Worm (Caenorhabditis elegans) whole organism, midembryonic: ENCODE results near the gene srw-44.

Experiments used
- T22C8.4 ChIP-seq: fragments of 200-800 bp; sonication (Bioruptor generic); IDR thresholded peaks from 2 replicates; pipeline ENCODE4 v1.3.6; 2022; ENCODE audit warnings: missing genetic modification characterization, missing compliant biosample characterization
- cog-1 ChIP-seq: sonication (generic microtip); optimal IDR thresholded peaks from 2 replicates; lab custom pipeline; 2016; ENCODE audit warnings: missing genetic modification characterization, missing compliant biosample characterization
- flt-1 ChIP-seq: fragments of 200-800 bp; sonication (Bioruptor generic); IDR thresholded peaks from 2 replicates; pipeline ENCODE4 v1.3.6; 2022; ENCODE audit warnings: missing genetic modification characterization, missing compliant biosample characterization
- klf-2 ChIP-seq: fragments of 200-800 bp; sonication (Bioruptor generic); conservative IDR thresholded peaks from 2 replicates; pipeline ENCODE4 v1.3.6; 2022; ENCODE audit warnings: missing genetic modification reagents, missing genetic modification characterization, missing compliant biosample characterization
- med-1 ChIP-seq: sonication (generic microtip); optimal IDR thresholded peaks from 2 replicates; lab custom pipeline; 2017; ENCODE audit warnings: missing genetic modification characterization, mild to moderate bottlenecking, missing compliant biosample characterization, antibody characterized with exemption, missing genetic modification reagents; ENCODE audit not compliant: insufficient read depth
- ref-1 ChIP-seq: fragments of 200-800 bp; sonication (Bioruptor generic); conservative IDR thresholded peaks from 2 replicates; pipeline ENCODE4 v1.3.6; 2022; ENCODE audit warnings: missing genetic modification reagents, missing genetic modification characterization, missing compliant biosample characterization
- tab-1 ChIP-seq: fragments of 200-800 bp; sonication (Bioruptor generic); IDR thresholded peaks from 2 replicates; pipeline ENCODE4 v1.3.6; 2022; ENCODE audit warnings: missing genetic modification characterization, missing compliant biosample characterization
- ztf-23 ChIP-seq: fragments of 200-800 bp; sonication (Bioruptor generic); IDR thresholded peaks from 2 replicates; pipeline ENCODE4 v1.3.6; 2022; ENCODE audit warnings: missing genetic modification reagents, missing genetic modification characterization, missing compliant biosample characterization
- ztf-29 ChIP-seq: fragments of 200-800 bp; sonication (Bioruptor generic); IDR thresholded peaks from 2 replicates; pipeline ENCODE4 v1.3.6; 2022; ENCODE audit warnings: missing genetic modification reagents, missing genetic modification characterization, missing compliant biosample characterization

Gene srw-44

ce11 chrV:16697178-16697577, 17.1 kb downstream of the srw-44 start, which contains the start of gene srw-41:
Gene srw-41 (plus strand): TSS chrV:16697478.
- TF ChIP-seq tab-1 (GFP tag; lab: Robert Waterston, UW) (no peak), cog-1 (tag; lab: Kevin White, UChicago) (no peak), T22C8.4 (GFP tag; lab: Robert Waterston, UW) (no peak), ref-1 (GFP tag; lab: Robert Waterston, UW) (no peak), klf-2 (GFP tag; lab: Robert Waterston, UW) (no peak), flt-1 (GFP tag; lab: Robert Waterston, UW) (no peak), med-1 (GFP tag; lab: Kevin White, UChicago) (no peak), ztf-29 (GFP tag; lab: Robert Waterston, UW) (no peak), ztf-23 (GFP tag; lab: Robert Waterston, UW) (no peak)

- TF ChIP-seq flt-1 (GFP tag; lab: Robert Waterston, UW) = peak; percentile 73; the same call in 1 of the 2 replicates
- TF ChIP-seq ztf-23 (GFP tag; lab: Robert Waterston, UW) = peak; percentile 67
- TF ChIP-seq ref-1 (GFP tag; lab: Robert Waterston, UW) = no peak
Measured at ce11 chrV:16699752-16700259, 19.7 kb downstream of the srw-44 start, which contains the start of gene Y70C5C.1. Gene Y70C5C.1 (plus strand): TSS chrV:16700209.

- no peak for TF ChIP-seq ref-1 (GFP tag; lab: Robert Waterston, UW)
- TF ChIP-seq ztf-29 (GFP tag; lab: Robert Waterston, UW) = no peak
- no peak for TF ChIP-seq flt-1 (GFP tag; lab: Robert Waterston, UW)
- TF ChIP-seq cog-1 (tag; lab: Kevin White, UChicago) = no peak
- TF ChIP-seq T22C8.4 (GFP tag; lab: Robert Waterston, UW) = no peak
- TF ChIP-seq tab-1 (GFP tag; lab: Robert Waterston, UW) = no peak
- no peak for TF ChIP-seq med-1 (GFP tag; lab: Kevin White, UChicago)
- no peak for TF ChIP-seq ztf-23 (GFP tag; lab: Robert Waterston, UW)
- no peak for TF ChIP-seq klf-2 (GFP tag; lab: Robert Waterston, UW)
Measured at ce11 chrV:16706549-16706948, 26.5 kb downstream of the srw-44 start, which contains the start of gene clec-9. Gene clec-9 (minus strand): TSS chrV:16706649.

- TF ChIP-seq tab-1 (GFP tag; lab: Robert Waterston, UW) = no peak
- no peak for TF ChIP-seq ref-1 (GFP tag; lab: Robert Waterston, UW)
- no peak for TF ChIP-seq flt-1 (GFP tag; lab: Robert Waterston, UW)
- no peak for TF ChIP-seq med-1 (GFP tag; lab: Kevin White, UChicago)
- no peak for TF ChIP-seq ztf-29 (GFP tag; lab: Robert Waterston, UW)
- TF ChIP-seq T22C8.4 (GFP tag; lab: Robert Waterston, UW) = no peak
- no peak for TF ChIP-seq klf-2 (GFP tag; lab: Robert Waterston, UW)
- TF ChIP-seq cog-1 (tag; lab: Kevin White, UChicago) = no peak
- TF ChIP-seq ztf-23 (GFP tag; lab: Robert Waterston, UW) = no peak
Measured at ce11 chrV:16713797-16714196, 33.7 kb downstream of the srw-44 start.

- TF ChIP-seq ztf-29 (GFP tag; lab: Robert Waterston, UW) (no peak), ref-1 (GFP tag; lab: Robert Waterston, UW) (no peak), flt-1 (GFP tag; lab: Robert Waterston, UW) (no peak), T22C8.4 (GFP tag; lab: Robert Waterston, UW) (no peak), cog-1 (tag; lab: Kevin White, UChicago) (no peak), ztf-23 (GFP tag; lab: Robert Waterston, UW) (no peak), klf-2 (GFP tag; lab: Robert Waterston, UW) (no peak), tab-1 (GFP tag; lab: Robert Waterston, UW) (no peak), med-1 (GFP tag; lab: Kevin White, UChicago) (no peak)
Measured at ce11 chrV:16716574-16716973, 36.5 kb downstream of the srw-44 start, which contains the start of gene srh-137. Gene srh-137 (minus strand): TSS chrV:16716674.

ce11 chrV:16723744-16724143, 43.7 kb downstream of the srw-44 start, which contains the start of gene nhr-112:
Gene nhr-112 (minus strand): TSS chrV:16723844.
- no peak for TF ChIP-seq T22C8.4 (GFP tag; lab: Robert Waterston, UW)
- TF ChIP-seq tab-1 (GFP tag; lab: Robert Waterston, UW) = no peak
- no peak for TF ChIP-seq flt-1 (GFP tag; lab: Robert Waterston, UW)
- no peak for TF ChIP-seq klf-2 (GFP tag; lab: Robert Waterston, UW)
- TF ChIP-seq cog-1 (tag; lab: Kevin White, UChicago) = no peak
- no peak for TF ChIP-seq ztf-29 (GFP tag; lab: Robert Waterston, UW)
- TF ChIP-seq ztf-23 (GFP tag; lab: Robert Waterston, UW) = no peak
- no peak for TF ChIP-seq ref-1 (GFP tag; lab: Robert Waterston, UW)

ce11 chrV:16724574-16724973, 44.5 kb downstream of the srw-44 start:
- TF ChIP-seq ztf-29 (GFP tag; lab: Robert Waterston, UW) = no peak
- TF ChIP-seq tab-1 (GFP tag; lab: Robert Waterston, UW) = no peak
- no peak for TF ChIP-seq ref-1 (GFP tag; lab: Robert Waterston, UW)
- no peak for TF ChIP-seq flt-1 (GFP tag; lab: Robert Waterston, UW)
- TF ChIP-seq med-1 (GFP tag; lab: Kevin White, UChicago) = no peak
- no peak for TF ChIP-seq ztf-23 (GFP tag; lab: Robert Waterston, UW)
- TF ChIP-seq cog-1 (tag; lab: Kevin White, UChicago) = no peak

ce11 chrV:16725955-16726354, 45.9 kb downstream of the srw-44 start:
- TF ChIP-seq cog-1 (tag; lab: Kevin White, UChicago) (no peak), klf-2 (GFP tag; lab: Robert Waterston, UW) (no peak), tab-1 (GFP tag; lab: Robert Waterston, UW) (no peak), T22C8.4 (GFP tag; lab: Robert Waterston, UW) (no peak), ztf-29 (GFP tag; lab: Robert Waterston, UW) (no peak), ztf-23 (GFP tag; lab: Robert Waterston, UW) (no peak), med-1 (GFP tag; lab: Kevin White, UChicago) (no peak), ref-1 (GFP tag; lab: Robert Waterston, UW) (no peak), flt-1 (GFP tag; lab: Robert Waterston, UW) (no peak)

- no peak for TF ChIP-seq med-1 (GFP tag; lab: Kevin White, UChicago)
- TF ChIP-seq tab-1 (GFP tag; lab: Robert Waterston, UW) = no peak
- no peak for TF ChIP-seq T22C8.4 (GFP tag; lab: Robert Waterston, UW)
Measured at ce11 chrV:16726915-16727314, 46.8 kb downstream of the srw-44 start, which contains the start of gene T25E12.14. Gene T25E12.14 (plus strand): TSS chrV:16727215.
